Worm (Caenorhabditis elegans) whole organism, L3 larva: Measurements from ENCODE around the gene fkh-7.

Experiments used
- R02D3.7 ChIP-seq: fragments of 150-350 bp; optimal IDR thresholded peaks from 2 replicates; lab custom pipeline; 2014; ENCODE audit warnings: missing biosample characterization, missing genetic modification characterization
- egl-27 ChIP-seq: sonication (generic microtip); optimal IDR thresholded peaks from 4 replicates; lab custom pipeline; 2017; ENCODE audit warnings: missing biosample characterization, missing genetic modification reagents, missing genetic modification characterization
- elt-1 ChIP-seq: fragments of 150-350 bp; optimal IDR thresholded peaks from 2 replicates; lab custom pipeline; 2014; ENCODE audit warnings: missing biosample characterization, missing genetic modification characterization
- elt-3 ChIP-seq, 3 experiments: fragments of 150-350 bp in 1 of 3; sonication (generic microtip) in 2 of 3; optimal IDR thresholded peaks; 2 replicates in 2 of 3; 4 replicates in 1 of 3; lab custom pipeline; 2014 to 2017; ENCODE audit warnings: missing biosample characterization in 3 of 3, missing genetic modification characterization in 3 of 3
- fos-1 ChIP-seq: fragments of 150-350 bp; optimal IDR thresholded peaks from 2 replicates; lab custom pipeline; 2014; ENCODE audit warnings: missing biosample characterization, missing genetic modification characterization
- lin-15B ChIP-seq: fragments of 150-350 bp; optimal IDR thresholded peaks from 2 replicates; lab custom pipeline; 2014; ENCODE audit warnings: missing biosample characterization, missing genetic modification characterization
- lsy-12 ChIP-seq: sonication (generic microtip); optimal IDR thresholded peaks from 2 replicates; lab custom pipeline; 2016; ENCODE audit warnings: mild to moderate bottlenecking, missing genetic modification characterization, missing compliant biosample characterization
- mdl-1 ChIP-seq: fragments of 150-350 bp; optimal IDR thresholded peaks from 2 replicates; lab custom pipeline; 2014; ENCODE audit warnings: missing biosample characterization, missing genetic modification characterization
- nhr-12 ChIP-seq: fragments of 150-350 bp; optimal IDR thresholded peaks from 2 replicates; lab custom pipeline; 2014; ENCODE audit warnings: missing biosample characterization, missing genetic modification characterization
- nhr-67 ChIP-seq: fragments of 150-350 bp; optimal IDR thresholded peaks from 2 replicates; lab custom pipeline; 2014; ENCODE audit warnings: missing biosample characterization, missing genetic modification characterization
- nhr-77 ChIP-seq: fragments of 150-350 bp; optimal IDR thresholded peaks from 2 replicates; lab custom pipeline; 2014; ENCODE audit warnings: missing biosample characterization, missing genetic modification characterization
- sea-2 ChIP-seq: fragments of 150-350 bp; sonication (generic microtip); optimal IDR thresholded peaks from 4 replicates; lab custom pipeline; 2014; ENCODE audit warnings: missing biosample characterization, missing genetic modification reagents, missing genetic modification characterization

DNA sequence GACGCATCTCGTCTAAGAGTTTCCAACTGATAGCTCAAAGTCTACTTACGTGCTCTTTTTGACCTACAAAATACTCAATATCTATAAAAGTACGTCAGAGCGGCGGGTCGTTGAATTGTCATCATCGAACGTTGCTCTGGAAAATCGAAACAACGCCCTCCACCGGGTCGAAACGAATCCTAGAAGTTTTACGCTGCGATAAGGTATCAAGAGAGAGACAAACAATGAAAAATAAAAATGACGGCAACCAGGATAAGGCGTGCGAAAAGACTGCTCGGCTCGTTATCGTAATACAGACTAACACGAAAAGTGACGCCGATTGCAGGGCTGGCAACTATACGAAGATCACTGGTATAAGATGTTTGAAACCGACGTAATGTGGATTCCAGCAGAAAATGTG, 69.7 kb downstream of the fkh-7 start:
- TF ChIP-seq fos-1 = no peak
- no peak for TF ChIP-seq mdl-1 (tag; lab: Kevin White, UChicago)
- TF ChIP-seq lsy-12 (tag; lab: Kevin White, UChicago) = no peak
- no peak for TF ChIP-seq nhr-67 (tag; lab: Kevin White, UChicago)
- TF ChIP-seq egl-27 = no peak
- no peak for TF ChIP-seq R02D3.7 (tag; lab: Kevin White, UChicago)
- TF ChIP-seq lin-15B (tag; lab: Kevin White, UChicago) = no peak
- no peak for TF ChIP-seq sea-2 (GFP tag; lab: Kevin White, UChicago)
- TF ChIP-seq elt-1 (tag; lab: Kevin White, UChicago) = no peak
- no peak for TF ChIP-seq nhr-12
- TF ChIP-seq elt-3 (tag; optimal IDR thresholded peaks at IDR 0.05; lab: Kevin White, UChicago) = no peak
- no peak for TF ChIP-seq nhr-77
